Fruit fly (Drosophila melanogaster): Measurements from ENCODE around the gene CG31517.
A peak's percentile ranks its signal among the peaks of the same experiment; 100 is the strongest.

CG31517 gene

DNA sequence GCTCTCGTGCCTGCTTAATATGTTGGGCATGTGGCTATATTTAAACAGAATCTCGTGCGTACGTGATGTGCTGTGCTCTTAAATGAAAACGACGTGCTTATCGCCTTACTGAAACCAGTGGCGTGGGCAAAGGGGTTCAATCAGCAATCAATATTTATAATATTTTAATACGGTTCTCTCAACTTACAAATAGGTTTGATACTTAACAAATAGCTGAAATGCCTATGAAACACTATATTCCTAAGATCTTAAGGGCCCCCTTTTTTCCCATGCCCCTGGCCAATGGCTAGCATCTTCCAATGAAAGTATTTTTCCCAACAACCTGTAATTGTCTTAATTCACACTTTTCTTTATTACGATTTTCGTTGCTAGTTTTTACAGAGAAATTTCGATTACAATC lies 32.6 kb upstream of the CG31517 start:
- TF ChIP-seq HLH106 (tag; optimal IDR thresholded peaks at IDR 0.05) = peak; percentile 67
- TF ChIP-seq jim (GFP tag; optimal IDR thresholded peaks at IDR 0.05) = no peak
- no peak for TF ChIP-seq Hr83 (GFP tag; optimal IDR thresholded peaks at IDR 0.05; ENCODE audit: poor library complexity, severe bottlenecking)
- peak; percentile 52 for TF ChIP-seq sv (GFP tag; optimal IDR thresholded peaks at IDR 0.05)
- no peak for TF ChIP-seq woc (GFP tag; optimal IDR thresholded peaks at IDR 0.05)
- no peak for TF ChIP-seq brk (GFP tag; optimal IDR thresholded peaks at IDR 0.05)
- no peak for TF ChIP-seq Dfd (GFP tag; optimal IDR thresholded peaks at IDR 0.05)
- TF ChIP-seq GATAd (GFP tag; optimal IDR thresholded peaks at IDR 0.05) = no peak
- peak; percentile 48 for TF ChIP-seq fru (GFP tag; optimal IDR thresholded peaks at IDR 0.05)
- peak; percentile 27 for TF ChIP-seq dmrt93B (GFP tag; optimal IDR thresholded peaks at IDR 0.05)
- TF ChIP-seq Sp1 (GFP tag; optimal IDR thresholded peaks at IDR 0.05) = peak; percentile 57
- TF ChIP-seq dl (GFP tag; optimal IDR thresholded peaks at IDR 0.05; ENCODE audit: insufficient read depth in 1 of 2, partially characterized antibody in 2 of 2) = no peak
- TF ChIP-seq CG9705 (GFP tag; optimal IDR thresholded peaks at IDR 0.05) = no peak
- peak in 1 of 2 experiments; percentile 67 for TF ChIP-seq foxo (GFP tag; optimal IDR thresholded peaks at IDR 0.05)
- TF ChIP-seq psq (GFP tag; optimal IDR thresholded peaks at IDR 0.05) = peak; percentile 41
- TF ChIP-seq tai (GFP tag; optimal IDR thresholded peaks at IDR 0.05) = peak; percentile 38
- TF ChIP-seq OdsH (GFP tag; optimal IDR thresholded peaks at IDR 0.05) = peak; percentile 68
- TF ChIP-seq h (GFP tag; optimal IDR thresholded peaks at IDR 0.05) = peak; percentile 73
- TF ChIP-seq Mio (GFP tag; optimal IDR thresholded peaks at IDR 0.05) = no peak
- peak; percentile 54 for TF ChIP-seq ey (GFP tag; optimal IDR thresholded peaks at IDR 0.05)
- no peak for TF ChIP-seq Dif (GFP tag; optimal IDR thresholded peaks at IDR 0.05; ENCODE audit: partially characterized antibody)
- no peak for TF ChIP-seq Vsx2 (GFP tag; optimal IDR thresholded peaks at IDR 0.05; ENCODE audit: partially characterized antibody)
- TF ChIP-seq Hnf4 (GFP tag; optimal IDR thresholded peaks at IDR 0.05) = peak; percentile 58
- TF ChIP-seq rgr (GFP tag; optimal IDR thresholded peaks at IDR 0.05) = peak; percentile 53
- no peak for TF ChIP-seq usp (GFP tag; optimal IDR thresholded peaks at IDR 0.05)
- no peak for TF ChIP-seq sage (GFP tag; optimal IDR thresholded peaks at IDR 0.05)
- TF ChIP-seq br (GFP tag; optimal IDR thresholded peaks at IDR 0.05) = peak; percentile 69

DNA sequence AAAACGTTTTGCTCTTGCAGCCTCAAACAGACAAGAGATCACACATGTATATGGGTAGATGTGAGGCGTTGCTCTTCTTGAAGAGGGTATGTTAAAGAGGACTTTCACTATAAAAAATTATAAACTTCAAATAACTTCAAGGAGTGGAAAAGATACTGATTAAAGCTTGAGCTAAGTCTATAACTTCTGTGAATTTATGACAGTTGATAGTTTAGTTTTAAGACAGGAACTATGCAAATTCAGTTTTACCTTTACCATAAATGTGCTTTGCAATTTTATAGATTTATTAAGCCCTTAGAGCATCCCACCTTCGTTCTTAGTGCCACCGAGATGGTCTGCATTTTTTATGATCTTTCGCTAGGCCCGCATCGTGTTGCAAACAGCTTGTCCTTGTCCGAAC lies 31.7 kb upstream of the CG31517 start:
- TF ChIP-seq h (GFP tag; optimal IDR thresholded peaks at IDR 0.05) (peak; percentile 21), foxo (GFP tag; optimal IDR thresholded peaks at IDR 0.05) (peak in 1 of 2 experiments; percentile 16), Mio (GFP tag; optimal IDR thresholded peaks at IDR 0.05) (no peak), woc (GFP tag; optimal IDR thresholded peaks at IDR 0.05) (peak; percentile 22), CG9705 (GFP tag; optimal IDR thresholded peaks at IDR 0.05) (no peak)

DNA sequence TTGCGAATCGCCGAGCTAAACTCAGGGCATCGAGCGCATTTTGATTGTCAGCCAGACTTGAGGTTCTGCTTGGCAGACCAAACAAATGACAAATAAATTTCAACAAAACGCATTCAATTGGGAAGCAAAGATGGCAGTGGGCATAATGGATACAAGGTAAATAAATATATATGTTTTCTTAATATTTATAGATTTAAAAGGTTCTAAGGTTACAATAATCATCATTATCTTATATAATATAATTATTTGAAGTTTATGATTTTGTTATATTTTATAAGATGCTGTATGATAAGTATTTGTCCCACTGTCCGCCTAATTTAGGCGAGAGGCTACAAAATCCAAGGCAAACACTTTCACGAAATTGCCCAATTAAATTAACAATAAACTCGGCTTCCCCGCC lies 30.2 kb upstream of the CG31517 start:
- TF ChIP-seq dsf (GFP tag; optimal IDR thresholded peaks at IDR 0.05; ENCODE audit: borderline replicate concordance) = no peak
- peak; percentile 27 for TF ChIP-seq rgr (GFP tag; optimal IDR thresholded peaks at IDR 0.05)

DNA sequence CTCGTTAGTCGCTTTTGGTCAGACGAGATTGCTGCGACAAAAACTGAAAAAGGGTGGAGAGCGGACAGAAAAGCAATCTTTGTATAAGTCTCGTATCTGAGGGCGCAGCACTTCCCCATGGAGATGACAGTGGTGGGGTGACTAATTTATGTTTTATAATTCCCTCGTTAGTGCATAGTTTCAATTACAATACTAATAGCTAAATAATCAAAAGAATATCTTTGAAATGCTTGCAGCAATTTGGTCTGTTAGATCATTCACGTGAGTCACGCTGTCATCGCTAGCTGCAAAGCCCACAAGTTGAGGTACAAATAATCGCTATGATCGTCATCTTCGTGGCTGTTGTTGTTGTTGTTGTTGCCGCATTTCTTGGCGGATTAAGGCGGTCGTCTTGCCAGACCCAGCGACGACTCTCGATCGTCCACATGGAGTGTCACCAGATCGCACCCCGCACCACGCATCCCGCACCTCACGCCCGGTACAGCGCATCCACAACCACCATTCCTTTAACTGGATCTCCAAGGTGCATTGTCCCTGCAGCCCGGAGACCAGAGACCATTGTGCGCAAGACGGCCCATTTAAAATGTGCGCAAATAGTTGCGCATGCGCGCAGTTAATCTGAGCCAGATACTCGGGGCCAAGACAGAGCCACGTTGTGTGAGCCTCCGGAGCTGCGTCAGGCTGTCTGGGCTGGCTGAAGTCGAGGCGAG lies 26.3 kb upstream of the CG31517 start:
- TF ChIP-seq tai (GFP tag; optimal IDR thresholded peaks at IDR 0.05) (peak; percentile 64), N (GFP tag; optimal IDR thresholded peaks at IDR 0.05) (no peak), dl (GFP tag; optimal IDR thresholded peaks at IDR 0.05; ENCODE audit: insufficient read depth in 1 of 2, partially characterized antibody in 2 of 2) (no peak), CG9705 (GFP tag; optimal IDR thresholded peaks at IDR 0.05) (peak; percentile 83), Sp1 (GFP tag; optimal IDR thresholded peaks at IDR 0.05) (peak; percentile 80), fru (GFP tag; optimal IDR thresholded peaks at IDR 0.05) (peak; percentile 77), ey (GFP tag; optimal IDR thresholded peaks at IDR 0.05) (peak; percentile 87), dmrt93B (GFP tag; optimal IDR thresholded peaks at IDR 0.05) (peak; percentile 76), sv (GFP tag; optimal IDR thresholded peaks at IDR 0.05) (no peak), psq (GFP tag; optimal IDR thresholded peaks at IDR 0.05) (peak; percentile 63), sage (GFP tag; optimal IDR thresholded peaks at IDR 0.05) (peak; percentile 80), br (GFP tag; optimal IDR thresholded peaks at IDR 0.05) (peak; percentile 66), Vsx2 (GFP tag; optimal IDR thresholded peaks at IDR 0.05; ENCODE audit: partially characterized antibody) (no peak), Myc (optimal IDR thresholded peaks at IDR 0.05) (no peak), OdsH (GFP tag; optimal IDR thresholded peaks at IDR 0.05) (peak; percentile 84), brk (GFP tag; optimal IDR thresholded peaks at IDR 0.05) (no peak), jim (GFP tag; optimal IDR thresholded peaks at IDR 0.05) (no peak), woc (GFP tag; optimal IDR thresholded peaks at IDR 0.05) (peak; percentile 77), usp (GFP tag; optimal IDR thresholded peaks at IDR 0.05) (no peak), Jra (GFP tag; optimal IDR thresholded peaks at IDR 0.05) (peak; percentile 31), Hnf4 (GFP tag; optimal IDR thresholded peaks at IDR 0.05) (peak; percentile 70), Dfd (GFP tag; optimal IDR thresholded peaks at IDR 0.05) (no peak), Abd-B (GFP tag; optimal IDR thresholded peaks at IDR 0.05) (no peak), rgr (GFP tag; optimal IDR thresholded peaks at IDR 0.05) (peak; percentile 77), h (GFP tag; optimal IDR thresholded peaks at IDR 0.05) (peak; percentile 89), HLH106 (tag; optimal IDR thresholded peaks at IDR 0.05) (peak; percentile 82), Dif (GFP tag; optimal IDR thresholded peaks at IDR 0.05; ENCODE audit: partially characterized antibody) (no peak), CrebA (GFP tag; optimal IDR thresholded peaks at IDR 0.05; ENCODE audit: borderline replicate concordance) (no peak), GATAd (GFP tag; optimal IDR thresholded peaks at IDR 0.05) (no peak), lola (GFP tag; optimal IDR thresholded peaks at IDR 0.05) (no peak), pan (optimal IDR thresholded peaks at IDR 0.05) (no peak), CG32264 (GFP tag; optimal IDR thresholded peaks at IDR 0.05) (no peak), dsf (GFP tag; optimal IDR thresholded peaks at IDR 0.05; ENCODE audit: borderline replicate concordance) (no peak), Hr83 (GFP tag; optimal IDR thresholded peaks at IDR 0.05; ENCODE audit: poor library complexity, severe bottlenecking) (no peak), Mio (GFP tag; optimal IDR thresholded peaks at IDR 0.05) (no peak), foxo (GFP tag; optimal IDR thresholded peaks at IDR 0.05) (peak in 1 of 2 experiments; percentile 81), Hr78 (GFP tag; optimal IDR thresholded peaks at IDR 0.05) (no peak)
